Worm (Caenorhabditis elegans): ENCODE measurements around the gene ndub-6.

ce11 chrIV:11645354-11645753, 6.8 kb upstream of the ndub-6 start:
- TF ChIP-seq med-1 (GFP tag; optimal IDR thresholded peaks at IDR 0.05; ENCODE audit: insufficient read depth) (no peak), ztf-29 (GFP tag; IDR thresholded peaks at IDR 0.05) (no peak), ref-1 (GFP tag; conservative IDR thresholded peaks at IDR 0.05) (no peak), flt-1 (GFP tag; IDR thresholded peaks at IDR 0.05) (no peak), cog-1 (tag; optimal IDR thresholded peaks at IDR 0.05) (no peak), tab-1 (GFP tag; IDR thresholded peaks at IDR 0.05) (no peak)
